Fruit fly (Drosophila melanogaster): Measurements from ENCODE around the gene Obp69a.
A peak's percentile ranks its signal among the peaks of the same experiment; 100 is the strongest.

DNA sequence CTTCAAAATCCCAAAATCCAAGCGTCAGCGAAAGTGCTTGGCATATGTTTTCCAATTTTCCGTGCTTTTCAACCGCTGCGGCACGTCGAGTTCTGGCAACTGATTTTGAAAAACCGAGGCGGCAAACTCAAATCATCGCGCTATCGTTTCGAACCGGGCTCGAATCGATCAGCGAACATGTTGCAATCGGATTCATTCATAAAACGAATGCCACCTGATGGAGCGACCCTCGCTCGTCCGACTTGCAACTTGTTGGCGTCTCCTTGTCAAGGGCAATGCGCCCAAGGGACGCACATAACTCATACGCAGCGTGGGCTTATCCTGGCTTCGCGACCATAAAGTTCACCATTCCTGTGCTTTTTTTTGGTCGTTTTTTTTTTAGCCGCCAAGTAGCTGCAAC, 44.5 kb upstream of the Obp69a start, which contains the start of gene CrzR:
- no peak for TF ChIP-seq CG14050 (GFP tag; IDR thresholded peaks at IDR 0.05)
- TF ChIP-seq CG7372 (GFP tag; IDR thresholded peaks at IDR 0.05): no peak
- TF ChIP-seq CG1832 (GFP tag; optimal IDR thresholded peaks at IDR 0.05): no peak
- no peak for TF ChIP-seq CG11247 (GFP tag; IDR thresholded peaks at IDR 0.05)
- no peak for TF ChIP-seq kah (GFP tag; optimal IDR thresholded peaks at IDR 0.05)
- TF ChIP-seq CG11093 (GFP tag; IDR thresholded peaks at IDR 0.05): no peak
- TF ChIP-seq scrt (GFP tag; optimal IDR thresholded peaks at IDR 0.05): peak; percentile 54
- no peak for TF ChIP-seq CkIIα-i1 (GFP tag; IDR thresholded peaks at IDR 0.05)
- no peak for TF ChIP-seq Ets65A (GFP tag)
